Fruit fly (Drosophila melanogaster) whole organism, embryonic: ENCODE measurements around the gene TkR86C.

Experiments used
- Adf1 ChIP-seq: fragments of 200-800 bp; sonication (Bioruptor generic); IDR thresholded peaks from 2 replicates; pipeline ENCODE4 v1.3.6; 2022; ENCODE audit warnings: missing biosample characterization, missing genetic modification characterization
- CG11723 ChIP-seq: fragments of 200-800 bp; sonication (Bioruptor generic); optimal IDR thresholded peaks from 2 replicates; lab custom pipeline; 2017; ENCODE audit warnings: missing biosample characterization, mild to moderate bottlenecking, missing genetic modification characterization
- CG13424 ChIP-seq: fragments of 200-800 bp; sonication (Bioruptor generic); optimal IDR thresholded peaks from 2 replicates; lab custom pipeline; 2019; ENCODE audit warnings: missing biosample characterization, mild to moderate bottlenecking, missing genetic modification characterization, moderate library complexity
- CG13894 ChIP-seq: fragments of 200-800 bp; sonication (Bioruptor generic); optimal IDR thresholded peaks from 3 replicates; lab custom pipeline; 2018; ENCODE audit warnings: missing biosample characterization, mild to moderate bottlenecking, missing genetic modification characterization, moderate library complexity
- CG14860 ChIP-seq: fragments of 200-800 bp; sonication (Bioruptor generic); IDR thresholded peaks from 3 replicates; pipeline ENCODE4 v1.3.6; 2022; ENCODE audit warnings: missing biosample characterization, missing genetic modification characterization; ENCODE audit not compliant: partially characterized antibody
- CG16779 ChIP-seq: fragments of 200-800 bp; sonication (Bioruptor generic); IDR thresholded peaks from 2 replicates; pipeline ENCODE4 v1.3.6; 2022; ENCODE audit warnings: missing biosample characterization, missing genetic modification characterization
- CG16863 ChIP-seq: fragments of 200-800 bp; sonication (Bioruptor generic); optimal IDR thresholded peaks from 3 replicates; lab custom pipeline; 2016; ENCODE audit warnings: missing biosample characterization, missing genetic modification characterization
- CG17802 ChIP-seq: fragments of 200-800 bp; sonication (Bioruptor generic); optimal IDR thresholded peaks from 2 replicates; lab custom pipeline; 2018; ENCODE audit warnings: missing biosample characterization, mild to moderate bottlenecking, missing genetic modification characterization, moderate library complexity
- CG2202 ChIP-seq: fragments of 200-800 bp; sonication (Bioruptor generic); optimal IDR thresholded peaks from 2 replicates; lab custom pipeline; 2018; ENCODE audit warnings: missing biosample characterization, mild to moderate bottlenecking, missing genetic modification characterization
- CG2712 ChIP-seq: fragments of 200-800 bp; optimal IDR thresholded peaks from 3 replicates; lab custom pipeline; 2019; ENCODE audit warnings: missing biosample characterization, mild to moderate bottlenecking, missing genetic modification characterization, moderate library complexity
- CG3847 ChIP-seq: fragments of 200-800 bp; sonication (Bioruptor generic); IDR thresholded peaks from 2 replicates; pipeline ENCODE4 v1.3.6; 2022; ENCODE audit warnings: missing biosample characterization, missing genetic modification characterization
- CG4820 ChIP-seq: fragments of 200-800 bp; sonication (Bioruptor generic); optimal IDR thresholded peaks from 3 replicates; lab custom pipeline; 2016; ENCODE audit warnings: missing biosample characterization, missing genetic modification characterization
- CG9215 ChIP-seq: fragments of 200-800 bp; sonication (Bioruptor generic); IDR thresholded peaks from 2 replicates; pipeline ENCODE4 v1.3.6; 2022; ENCODE audit warnings: missing biosample characterization, missing genetic modification characterization
- CG9932 ChIP-seq: fragments of 200-800 bp; sonication (Bioruptor generic); IDR thresholded peaks from 2 replicates; pipeline ENCODE4 v1.3.6; 2022; ENCODE audit warnings: missing biosample characterization, missing genetic modification characterization
- CTCF ChIP-seq: fragments of 200-800 bp; sonication (Bioruptor generic); optimal IDR thresholded peaks from 2 replicates; lab custom pipeline; 2017; ENCODE audit warnings: missing biosample characterization, mild to moderate bottlenecking, missing genetic modification characterization, moderate library complexity
- D ChIP-seq, 2 experiments: fragments of 200-800 bp in 1 of 2; fragments of >200 bp in 1 of 2; sonication (Bioruptor generic) in 1 of 2; optimal IDR thresholded peaks; 2 replicates in 1 of 2; 3 replicates in 1 of 2; lab custom pipeline; 2017; ENCODE audit warnings: mild to moderate bottlenecking in 1 of 2, missing biosample characterization in 1 of 2, missing genetic modification characterization in 1 of 2, missing genetic modification reagents in 1 of 2
- Dad ChIP-seq: fragments of 200-800 bp; sonication (Bioruptor generic); optimal IDR thresholded peaks from 3 replicates; lab custom pipeline; 2016; ENCODE audit warnings: missing biosample characterization, missing genetic modification characterization
- Dip2 ChIP-seq: fragments of 200-800 bp; sonication (Bioruptor generic); IDR thresholded peaks from 2 replicates; pipeline ENCODE4 v1.3.6; 2022; ENCODE audit warnings: missing biosample characterization, missing genetic modification characterization
- Dp ChIP-seq: fragments of 200-800 bp; sonication (Bioruptor generic); optimal IDR thresholded peaks from 2 replicates; lab custom pipeline; 2018; ENCODE audit warnings: missing biosample characterization, mild to moderate bottlenecking, missing genetic modification characterization, moderate library complexity
- Eip74EF ChIP-seq, 2 experiments: fragments of 200-800 bp in 1 of 2; fragments of >200 bp in 1 of 2; sonication (Bioruptor generic) in 1 of 2; optimal IDR thresholded peaks; 2 replicates each; lab custom pipeline; 2017 to 2019; ENCODE audit warnings: missing biosample characterization in 2 of 2, missing genetic modification characterization in 2 of 2, mild to moderate bottlenecking in 1 of 2, moderate library complexity in 1 of 2
- Fer3 ChIP-seq: fragments of 200-800 bp; sonication (Bioruptor generic); optimal IDR thresholded peaks from 2 replicates; lab custom pipeline; 2018; ENCODE audit warnings: missing biosample characterization, mild to moderate bottlenecking, missing genetic modification characterization, moderate library complexity
- HLH3B ChIP-seq: fragments of 200-800 bp; sonication (Bioruptor generic); IDR thresholded peaks from 2 replicates; pipeline ENCODE4 v1.3.6; 2022; ENCODE audit warnings: missing biosample characterization, missing genetic modification characterization
- HLHmδ ChIP-seq: fragments of 200-800 bp; sonication (Bioruptor generic); optimal IDR thresholded peaks from 2 replicates; lab custom pipeline; 2018; ENCODE audit warnings: missing biosample characterization, mild to moderate bottlenecking, missing genetic modification characterization, moderate library complexity
- Hmx ChIP-seq: fragments of 200-800 bp; sonication (Bioruptor generic); optimal IDR thresholded peaks from 2 replicates; lab custom pipeline; 2016; ENCODE audit warnings: missing biosample characterization, missing genetic modification characterization
- MTF-1 ChIP-seq: fragments of 200-800 bp; sonication (Bioruptor generic); optimal IDR thresholded peaks from 2 replicates; lab custom pipeline; 2018; ENCODE audit warnings: missing biosample characterization, mild to moderate bottlenecking, missing genetic modification characterization, borderline replicate concordance
- Pdp1 ChIP-seq, 2 experiments: fragments of 200-800 bp; sonication (Bioruptor generic); optimal IDR thresholded peaks; 3 replicates each; lab custom pipeline; 2016; ENCODE audit warnings: missing biosample characterization in 2 of 2, missing genetic modification characterization in 2 of 2, mild to moderate bottlenecking in 1 of 2, moderate library complexity in 1 of 2
- Ravus ChIP-seq: fragments of 200-800 bp; sonication (Bioruptor generic); IDR thresholded peaks from 2 replicates; pipeline ENCODE4 v1.3.6; 2022; ENCODE audit warnings: missing biosample characterization, missing genetic modification characterization
- Sry-δ ChIP-seq: fragments of 200-800 bp; sonication (Bioruptor generic); optimal IDR thresholded peaks from 2 replicates; lab custom pipeline; 2016; ENCODE audit warnings: missing biosample characterization, missing genetic modification characterization
- Xrp1 ChIP-seq: fragments of 200-800 bp; sonication (Bioruptor generic); IDR thresholded peaks from 2 replicates; pipeline ENCODE4 v1.3.6; 2022; ENCODE audit warnings: missing biosample characterization, missing genetic modification characterization
- ara ChIP-seq: fragments of 200-800 bp; sonication (Bioruptor generic); IDR thresholded peaks from 2 replicates; pipeline ENCODE4 v1.3.6; 2022; ENCODE audit warnings: missing biosample characterization, missing genetic modification characterization
- bbx ChIP-seq: fragments of 200-800 bp; sonication (Bioruptor generic); IDR thresholded peaks from 2 replicates; pipeline ENCODE4 v1.3.6; 2022; ENCODE audit warnings: missing biosample characterization, missing genetic modification characterization; ENCODE audit not compliant: partially characterized antibody
- caup ChIP-seq: fragments of 200-800 bp; sonication (Bioruptor generic); optimal IDR thresholded peaks from 3 replicates; lab custom pipeline; 2017; ENCODE audit warnings: missing biosample characterization, mild to moderate bottlenecking, missing genetic modification characterization, moderate library complexity; ENCODE audit not compliant: severe bottlenecking
- crc ChIP-seq: fragments of 200-800 bp; sonication (Bioruptor generic); optimal IDR thresholded peaks from 2 replicates; lab custom pipeline; 2016; ENCODE audit warnings: missing biosample characterization, missing genetic modification characterization
- crol ChIP-seq: fragments of 200-800 bp; sonication (Bioruptor generic); IDR thresholded peaks from 2 replicates; pipeline ENCODE4 v1.3.6; 2022; ENCODE audit warnings: missing biosample characterization, missing genetic modification characterization
- dan ChIP-seq: fragments of 200-800 bp; sonication (Bioruptor generic); IDR thresholded peaks from 2 replicates; pipeline ENCODE4 v1.3.6; 2022; ENCODE audit warnings: missing biosample characterization, missing genetic modification characterization
- disco-r ChIP-seq: fragments of 200-800 bp; sonication (Bioruptor generic); optimal IDR thresholded peaks from 2 replicates; lab custom pipeline; 2016; ENCODE audit warnings: missing biosample characterization, missing genetic modification characterization
- ems ChIP-seq: fragments of 200-800 bp; sonication (Bioruptor generic); optimal IDR thresholded peaks from 3 replicates; lab custom pipeline; 2016; ENCODE audit warnings: missing biosample characterization, missing genetic modification characterization
- ftz-f1 ChIP-seq: fragments of 200-800 bp; sonication (Bioruptor generic); optimal IDR thresholded peaks from 2 replicates; lab custom pipeline; 2016; ENCODE audit warnings: missing biosample characterization, missing genetic modification characterization
- gsb-n ChIP-seq: fragments of 200-800 bp; sonication (Bioruptor generic); optimal IDR thresholded peaks from 3 replicates; lab custom pipeline; 2018; ENCODE audit warnings: missing biosample characterization, mild to moderate bottlenecking, missing genetic modification characterization
- inv ChIP-seq: fragments of 200-800 bp; sonication (Bioruptor generic); IDR thresholded peaks from 2 replicates; pipeline ENCODE4 v1.3.6; 2022; ENCODE audit warnings: missing biosample characterization, missing genetic modification characterization; ENCODE audit not compliant: partially characterized antibody
- jigr1 ChIP-seq: fragments of 200-800 bp; sonication (Bioruptor generic); IDR thresholded peaks from 3 replicates; pipeline ENCODE4 v1.3.6; 2022; ENCODE audit warnings: missing biosample characterization, missing genetic modification characterization
- mirr ChIP-seq: fragments of 200-800 bp; sonication (Bioruptor generic); optimal IDR thresholded peaks from 3 replicates; lab custom pipeline; 2018; ENCODE audit warnings: missing biosample characterization, mild to moderate bottlenecking, missing genetic modification characterization
- nmo ChIP-seq: fragments of 200-800 bp; sonication (Bioruptor generic); optimal IDR thresholded peaks from 2 replicates; lab custom pipeline; 2018; ENCODE audit warnings: missing biosample characterization, mild to moderate bottlenecking, missing genetic modification characterization, moderate library complexity
- onecut ChIP-seq: fragments of 200-800 bp; sonication (Bioruptor generic); IDR thresholded peaks from 2 replicates; pipeline ENCODE4 v1.3.6; 2022; ENCODE audit warnings: missing biosample characterization, missing genetic modification characterization
- psq ChIP-seq: fragments of 200-800 bp; sonication (Bioruptor generic); optimal IDR thresholded peaks from 2 replicates; lab custom pipeline; 2017; ENCODE audit warnings: missing biosample characterization, missing genetic modification characterization
- scrt ChIP-seq: fragments of 200-800 bp; sonication (Bioruptor generic); optimal IDR thresholded peaks from 2 replicates; lab custom pipeline; 2018; ENCODE audit warnings: missing biosample characterization, mild to moderate bottlenecking, missing genetic modification characterization, moderate library complexity
- seq ChIP-seq: fragments of 200-800 bp; sonication (Bioruptor generic); IDR thresholded peaks from 2 replicates; pipeline ENCODE4 v1.3.6; 2022; ENCODE audit warnings: missing biosample characterization, missing genetic modification characterization
- slou ChIP-seq: fragments of 200-800 bp; sonication (Bioruptor generic); optimal IDR thresholded peaks from 3 replicates; lab custom pipeline; 2016; ENCODE audit warnings: missing biosample characterization, missing genetic modification characterization
- tna ChIP-seq: fragments of 200-800 bp; sonication (Bioruptor generic); IDR thresholded peaks from 2 replicates; pipeline ENCODE4 v1.3.6; 2022; ENCODE audit warnings: missing biosample characterization, missing genetic modification characterization; ENCODE audit not compliant: partially characterized antibody
- unc-4 ChIP-seq: fragments of 200-800 bp; sonication (Bioruptor generic); IDR thresholded peaks from 2 replicates; pipeline ENCODE4 v1.3.6; 2022; ENCODE audit warnings: missing biosample characterization, missing genetic modification characterization; ENCODE audit not compliant: partially characterized antibody
- vfl ChIP-seq: fragments of 200-800 bp; sonication (Bioruptor generic); optimal IDR thresholded peaks from 2 replicates; lab custom pipeline; 2016; ENCODE audit warnings: missing biosample characterization, missing genetic modification characterization

The TkR86C gene

DNA sequence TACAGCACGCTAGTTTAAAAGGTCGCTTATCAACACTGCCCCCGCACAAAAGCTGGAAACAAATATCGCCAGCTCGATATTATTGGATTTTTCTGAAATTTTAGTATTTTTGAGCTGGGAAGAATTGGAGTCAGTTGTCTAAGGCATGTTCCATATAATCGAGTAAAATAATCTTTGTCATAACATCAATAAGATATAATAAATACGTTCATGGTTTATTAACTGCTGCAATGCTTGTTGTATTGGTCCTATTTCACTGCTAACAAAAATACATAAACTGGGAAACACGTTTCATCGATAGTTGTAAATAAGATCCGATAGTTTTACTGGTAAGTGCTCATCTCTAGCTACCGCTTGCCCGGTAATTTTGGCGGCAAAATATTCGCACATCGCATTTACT is 37.2 kb upstream of the TkR86C start, which contains the start of the genes Art1 and Mcm5 (continued):
- TF ChIP-seq slou (GFP tag; lab: Kevin White, UChicago) (no peak), CG3847 (GFP tag; lab: Robert Waterston, UW) (peak; percentile 62), crc (GFP tag; lab: Kevin White, UChicago) (no peak), dan (GFP tag; lab: Robert Waterston, UW) (no peak), CG11723 (no peak), caup (no peak), Fer3 (tag; lab: Kevin White, UChicago) (no peak), onecut (no peak; the same call in 1 of the 2 replicates), Sry-δ (GFP tag; lab: Kevin White, UChicago) (peak; percentile 97), psq (GFP tag; lab: Kevin White, UChicago) (no peak), Adf1 (no peak), inv (GFP tag; lab: Robert Waterston, UW) (peak; percentile 91), tna (GFP tag; lab: Robert Waterston, UW) (no peak; the same call in 1 of the 2 replicates), bbx (GFP tag; lab: Robert Waterston, UW) (peak; percentile 80), Xrp1 (GFP tag; lab: Robert Waterston, UW) (no peak), CTCF (GFP tag; lab: Kevin White, UChicago) (peak; percentile 39), CG14860 (GFP tag; lab: Robert Waterston, UW) (peak; percentile 90), ems (peak; percentile 6), nmo (GFP tag; lab: Kevin White, UChicago) (peak; percentile 79), Ravus (no peak), Pdp1 (GFP tag; optimal IDR thresholded peaks at IDR 0.05; lab: Kevin White, UChicago) (peak in 1 of 2 experiments; percentile 49), CG2202 (tag; lab: Kevin White, UChicago) (no peak), CG4820 (GFP tag; lab: Kevin White, UChicago) (no peak), CG17802 (peak; percentile 43), CG13424 (tag; lab: Kevin White, UChicago) (no peak), vfl (no peak), CG16779 (GFP tag; lab: Robert Waterston, UW) (no peak), gsb-n (no peak), crol (GFP tag; lab: Robert Waterston, UW) (no peak), seq (GFP tag; lab: Robert Waterston, UW) (no peak), unc-4 (GFP tag; lab: Robert Waterston, UW) (peak; percentile 92), D (optimal IDR thresholded peaks at IDR 0.05; lab: Kevin White, UChicago) (no peak), D (GFP tag; optimal IDR thresholded peaks at IDR 0.05; lab: Kevin White, UChicago) (no peak), Dip2 (GFP tag; lab: Robert Waterston, UW) (no peak), CG13894 (tag; lab: Kevin White, UChicago) (no peak), ara (no peak), Dp (GFP tag; lab: Kevin White, UChicago) (peak; percentile 77), jigr1 (GFP tag; lab: Robert Waterston, UW) (no peak), CG9215 (GFP tag; lab: Robert Waterston, UW) (peak; percentile 24; the same call in 1 of the 2 replicates), disco-r (no peak), HLHmδ (GFP tag; lab: Kevin White, UChicago) (no peak), CG9932 (peak; percentile 75), Eip74EF (GFP tag; optimal IDR thresholded peaks at IDR 0.05; lab: Kevin White, UChicago) (no peak), ftz-f1 (GFP tag; lab: Kevin White, UChicago) (no peak), scrt (no peak), Hmx (GFP tag; lab: Kevin White, UChicago) (no peak), mirr (GFP tag; lab: Kevin White, UChicago) (no peak), HLH3B (GFP tag; lab: Robert Waterston, UW) (no peak), CG2712 (tag; lab: Kevin White, UChicago) (peak; percentile 40), CG16863 (GFP tag; lab: Kevin White, UChicago) (peak; percentile 37), MTF-1 (GFP tag; lab: Kevin White, UChicago) (no peak), Dad (GFP tag; lab: Kevin White, UChicago) (peak; percentile 49)
